Fruit fly (Drosophila melanogaster) whole organism, embryonic: ENCODE results near the gene Snx27.

Source experiments
- Adf1 ChIP-seq: fragments of 200-800 bp; sonication (Bioruptor generic); IDR thresholded peaks from 2 replicates; pipeline ENCODE4 v1.3.6; 2022; ENCODE audit warnings: missing biosample characterization, missing genetic modification characterization
- B-H1 ChIP-seq: fragments of 200-800 bp; sonication (Bioruptor generic); IDR thresholded peaks from 3 replicates; pipeline ENCODE4 v1.3.6; 2022; ENCODE audit warnings: missing biosample characterization, missing genetic modification characterization
- Bteb2 ChIP-seq: fragments of 200-800 bp; sonication (Bioruptor generic); optimal IDR thresholded peaks from 2 replicates; lab custom pipeline; 2016; ENCODE audit warnings: missing biosample characterization, missing genetic modification characterization
- CG10147 ChIP-seq: fragments of 200-800 bp; sonication (Bioruptor generic); optimal IDR thresholded peaks from 2 replicates; lab custom pipeline; 2019; ENCODE audit warnings: missing biosample characterization, mild to moderate bottlenecking, missing genetic modification characterization, moderate library complexity
- CG11085 ChIP-seq: fragments of 200-800 bp; sonication (Bioruptor generic); IDR thresholded peaks from 2 replicates; pipeline ENCODE4 v1.3.6; 2022; ENCODE audit warnings: missing biosample characterization, missing genetic modification characterization
- CG11247 ChIP-seq: fragments of 200-800 bp; sonication (Bioruptor generic); IDR thresholded peaks from 2 replicates; pipeline ENCODE4 v1.3.6; 2022; ENCODE audit warnings: missing biosample characterization, missing genetic modification characterization
- CG12104 ChIP-seq: fragments of 200-800 bp; sonication (Bioruptor generic); optimal IDR thresholded peaks from 3 replicates; lab custom pipeline; 2016; ENCODE audit warnings: missing biosample characterization, missing genetic modification characterization
- CG12236 ChIP-seq: fragments of 200-800 bp; sonication (Bioruptor generic); optimal IDR thresholded peaks from 2 replicates; lab custom pipeline; 2016; ENCODE audit warnings: missing biosample characterization, missing genetic modification characterization
- CG12942 ChIP-seq: fragments of 200-800 bp; sonication (Bioruptor generic); optimal IDR thresholded peaks from 3 replicates; lab custom pipeline; 2016; ENCODE audit warnings: missing biosample characterization, missing genetic modification characterization
- CG13287 ChIP-seq: fragments of 200-800 bp; sonication (Bioruptor generic); IDR thresholded peaks from 2 replicates; pipeline ENCODE4 v1.3.6; 2022; ENCODE audit warnings: missing biosample characterization, missing genetic modification characterization; ENCODE audit not compliant: partially characterized antibody
- CG14050 ChIP-seq: fragments of 200-800 bp; sonication (Bioruptor generic); IDR thresholded peaks from 3 replicates; pipeline ENCODE4 v1.3.6; 2022; ENCODE audit warnings: missing biosample characterization, missing genetic modification characterization
- CG14441 ChIP-seq: fragments of 200-800 bp; sonication (Bioruptor generic); IDR thresholded peaks from 2 replicates; pipeline ENCODE4 v1.3.6; 2022; ENCODE audit warnings: missing biosample characterization, missing genetic modification characterization
- CG16813 ChIP-seq: fragments of 200-800 bp; sonication (Bioruptor generic); IDR thresholded peaks from 3 replicates; pipeline ENCODE4 v1.3.6; 2022; ENCODE audit warnings: missing biosample characterization, missing genetic modification characterization; ENCODE audit not compliant: partially characterized antibody
- CG17186 ChIP-seq: fragments of 200-800 bp; sonication (Bioruptor generic); optimal IDR thresholded peaks from 3 replicates; lab custom pipeline; 2017; ENCODE audit warnings: missing biosample characterization, missing genetic modification reagents, missing genetic modification characterization
- CG17359 ChIP-seq: fragments of 200-800 bp; sonication (Bioruptor generic); optimal IDR thresholded peaks from 3 replicates; lab custom pipeline; 2018; ENCODE audit warnings: missing biosample characterization, mild to moderate bottlenecking, missing genetic modification characterization, moderate library complexity
- CG17361 ChIP-seq: fragments of 200-800 bp; sonication (Bioruptor generic); IDR thresholded peaks from 3 replicates; pipeline ENCODE4 v1.3.6; 2022; ENCODE audit warnings: missing biosample characterization, missing genetic modification characterization
- CG2199 ChIP-seq: fragments of 200-800 bp; sonication (Bioruptor generic); IDR thresholded peaks from 3 replicates; pipeline ENCODE4 v1.3.6; 2022; ENCODE audit warnings: missing biosample characterization, missing genetic modification characterization
- CG30431 ChIP-seq: fragments of 200-800 bp; sonication (Bioruptor generic); optimal IDR thresholded peaks from 2 replicates; lab custom pipeline; 2017; ENCODE audit warnings: missing biosample characterization, missing genetic modification characterization
- CG4282 ChIP-seq: fragments of 200-800 bp; sonication (Bioruptor generic); optimal IDR thresholded peaks from 2 replicates; lab custom pipeline; 2016; ENCODE audit warnings: missing biosample characterization, missing genetic modification characterization
- CG43689 ChIP-seq: fragments of 200-800 bp; sonication (Bioruptor generic); IDR thresholded peaks from 2 replicates; pipeline ENCODE4 v1.3.6; 2022; ENCODE audit warnings: missing biosample characterization, missing genetic modification characterization
- CG4820 ChIP-seq: fragments of 200-800 bp; sonication (Bioruptor generic); optimal IDR thresholded peaks from 3 replicates; lab custom pipeline; 2016; ENCODE audit warnings: missing biosample characterization, missing genetic modification characterization
- CG5245 ChIP-seq: fragments of 200-800 bp; sonication (Bioruptor generic); optimal IDR thresholded peaks from 3 replicates; lab custom pipeline; 2016; ENCODE audit warnings: missing biosample characterization, missing genetic modification characterization
- CG7963 ChIP-seq: fragments of 200-800 bp; sonication (Bioruptor generic); IDR thresholded peaks from 3 replicates; pipeline ENCODE4 v1.3.6; 2022; ENCODE audit warnings: missing biosample characterization, missing genetic modification characterization; ENCODE audit not compliant: partially characterized antibody
- CG8388 ChIP-seq: fragments of 200-800 bp; sonication (Bioruptor generic); optimal IDR thresholded peaks from 2 replicates; lab custom pipeline; 2019; ENCODE audit warnings: missing biosample characterization, mild to moderate bottlenecking, missing genetic modification characterization, moderate library complexity
- CG9932 ChIP-seq: fragments of 200-800 bp; sonication (Bioruptor generic); IDR thresholded peaks from 2 replicates; pipeline ENCODE4 v1.3.6; 2022; ENCODE audit warnings: missing biosample characterization, missing genetic modification characterization
- Dek ChIP-seq: fragments of 200-800 bp; sonication (Bioruptor generic); optimal IDR thresholded peaks from 3 replicates; lab custom pipeline; 2019; ENCODE audit warnings: missing biosample characterization, mild to moderate bottlenecking, missing genetic modification characterization, moderate library complexity
- Ets65A ChIP-seq: fragments of 200-800 bp; sonication (Bioruptor generic); peaks from one replicate; lab custom pipeline; 2016; ENCODE audit warnings: missing biosample characterization, missing genetic modification characterization
- Fer1 ChIP-seq: fragments of 200-800 bp; sonication (Bioruptor generic); optimal IDR thresholded peaks from 2 replicates; lab custom pipeline; 2017; ENCODE audit warnings: missing biosample characterization, mild to moderate bottlenecking, missing genetic modification characterization
- HLH54F ChIP-seq: fragments of 200-800 bp; sonication (Bioruptor generic); optimal IDR thresholded peaks from 3 replicates; lab custom pipeline; 2016; ENCODE audit warnings: missing biosample characterization, missing genetic modification characterization
- HmgZ ChIP-seq: fragments of 200-800 bp; sonication (Bioruptor generic); optimal IDR thresholded peaks from 2 replicates; lab custom pipeline; 2018; ENCODE audit warnings: missing biosample characterization, mild to moderate bottlenecking, missing genetic modification characterization
- Hr51 ChIP-seq, 2 experiments: fragments of 200-800 bp; sonication (Bioruptor generic); optimal IDR thresholded peaks; 2 replicates in 1 of 2; 3 replicates in 1 of 2; lab custom pipeline; 2016 to 2018; ENCODE audit warnings: missing biosample characterization in 2 of 2, missing genetic modification characterization in 2 of 2, mild to moderate bottlenecking in 1 of 2, moderate library complexity in 1 of 2
- MBD-R2 ChIP-seq: fragments of 200-800 bp; sonication (Bioruptor generic); IDR thresholded peaks from 2 replicates; pipeline ENCODE4 v1.3.6; 2022; ENCODE audit warnings: missing biosample characterization, missing genetic modification characterization
- Nf-YB ChIP-seq: fragments of 200-800 bp; sonication (Bioruptor generic); optimal IDR thresholded peaks from 3 replicates; lab custom pipeline; 2019; ENCODE audit warnings: missing biosample characterization, mild to moderate bottlenecking, missing genetic modification characterization, moderate library complexity
- Oli ChIP-seq: fragments of 200-800 bp; sonication (Bioruptor generic); optimal IDR thresholded peaks from 2 replicates; lab custom pipeline; 2018; ENCODE audit warnings: missing biosample characterization, mild to moderate bottlenecking, missing genetic modification characterization, moderate library complexity
- Rfx ChIP-seq: fragments of 200-800 bp; sonication (Bioruptor generic); IDR thresholded peaks from 2 replicates; pipeline ENCODE4 v1.3.6; 2022; ENCODE audit warnings: missing biosample characterization, missing genetic modification characterization
- btn ChIP-seq: fragments of 200-800 bp; sonication (Bioruptor generic); optimal IDR thresholded peaks from 2 replicates; lab custom pipeline; 2016; ENCODE audit warnings: missing biosample characterization, missing genetic modification characterization
- cas ChIP-seq: fragments of 200-800 bp; sonication (Bioruptor generic); IDR thresholded peaks from 2 replicates; pipeline ENCODE4 v1.3.6; 2022; ENCODE audit warnings: missing biosample characterization, missing genetic modification characterization
- ci ChIP-seq: fragments of 200-800 bp; sonication (Bioruptor generic); IDR thresholded peaks from 3 replicates; pipeline ENCODE4 v1.3.6; 2022; ENCODE audit warnings: missing biosample characterization, missing genetic modification characterization
- esg ChIP-seq: fragments of 200-800 bp; sonication (Bioruptor generic); conservative IDR thresholded peaks from 2 replicates; pipeline ENCODE4 v1.3.6; 2022; ENCODE audit warnings: missing biosample characterization, missing genetic modification characterization
- fd3F ChIP-seq: fragments of 200-800 bp; sonication (Bioruptor generic); optimal IDR thresholded peaks from 2 replicates; lab custom pipeline; 2018; ENCODE audit warnings: missing biosample characterization, mild to moderate bottlenecking, missing genetic modification characterization, moderate library complexity
- gce ChIP-seq: fragments of 200-800 bp; sonication (Bioruptor generic); IDR thresholded peaks from 3 replicates; pipeline ENCODE4 v1.3.6; 2022; ENCODE audit warnings: missing biosample characterization, missing genetic modification characterization
- jing ChIP-seq: fragments of 200-800 bp; sonication (Bioruptor generic); optimal IDR thresholded peaks from 2 replicates; lab custom pipeline; 2018; ENCODE audit warnings: missing biosample characterization, mild to moderate bottlenecking, missing genetic modification characterization
- kay ChIP-seq: fragments of 200-800 bp; sonication (Bioruptor generic); optimal IDR thresholded peaks from 2 replicates; lab custom pipeline; 2016; ENCODE audit warnings: missing biosample characterization, missing genetic modification characterization
- klu ChIP-seq: fragments of 200-800 bp; sonication (Bioruptor generic); IDR thresholded peaks from 2 replicates; pipeline ENCODE4 v1.3.6; 2022; ENCODE audit warnings: missing biosample characterization, missing genetic modification characterization
- nom ChIP-seq: fragments of 200-800 bp; sonication (Bioruptor generic); optimal IDR thresholded peaks from 2 replicates; lab custom pipeline; 2017; ENCODE audit warnings: missing biosample characterization, missing genetic modification characterization, mild to moderate bottlenecking, moderate library complexity, missing genetic modification reagents
- otp ChIP-seq: fragments of 200-800 bp; sonication (Bioruptor generic); IDR thresholded peaks from 3 replicates; pipeline ENCODE4, ENCODE4 v1.3.6; 2022; ENCODE audit warnings: missing biosample characterization, missing genetic modification characterization
- pan ChIP-seq, 4 experiments: fragments of >200 bp in 3 of 4; fragments of 200-800 bp in 1 of 4; sonication (Bioruptor generic) in 1 of 4; optimal IDR thresholded peaks in 3 of 4; IDR thresholded peaks in 1 of 4; 2 replicates each; pipeline versions ENCODE4 v1.3.6 to Lab custom; 2017 to 2022; ENCODE audit warnings: missing biosample characterization in 2 of 4, missing genetic modification characterization in 2 of 4, mixed read lengths in 1 of 4
- sim ChIP-seq: fragments of 200-800 bp; sonication (Bioruptor generic); IDR thresholded peaks from 2 replicates; pipeline ENCODE4 v1.3.6; 2022; ENCODE audit warnings: missing biosample characterization, missing genetic modification characterization
- tgo ChIP-seq: fragments of 200-800 bp; sonication (Bioruptor generic); IDR thresholded peaks from 3 replicates; pipeline ENCODE4 v1.3.6; 2022; ENCODE audit warnings: missing biosample characterization, missing genetic modification characterization
- toy ChIP-seq: fragments of 200-800 bp; sonication (Bioruptor generic); IDR thresholded peaks from 2 replicates; pipeline ENCODE4 v1.3.6; 2022; ENCODE audit warnings: missing biosample characterization, missing genetic modification characterization
- tx ChIP-seq: fragments of 200-800 bp; sonication (Bioruptor generic); optimal IDR thresholded peaks from 2 replicates; lab custom pipeline; 2016; ENCODE audit warnings: missing biosample characterization, missing genetic modification characterization
- vfl ChIP-seq: fragments of 200-800 bp; sonication (Bioruptor generic); optimal IDR thresholded peaks from 2 replicates; lab custom pipeline; 2016; ENCODE audit warnings: missing biosample characterization, missing genetic modification characterization

Snx27 gene

DNA sequence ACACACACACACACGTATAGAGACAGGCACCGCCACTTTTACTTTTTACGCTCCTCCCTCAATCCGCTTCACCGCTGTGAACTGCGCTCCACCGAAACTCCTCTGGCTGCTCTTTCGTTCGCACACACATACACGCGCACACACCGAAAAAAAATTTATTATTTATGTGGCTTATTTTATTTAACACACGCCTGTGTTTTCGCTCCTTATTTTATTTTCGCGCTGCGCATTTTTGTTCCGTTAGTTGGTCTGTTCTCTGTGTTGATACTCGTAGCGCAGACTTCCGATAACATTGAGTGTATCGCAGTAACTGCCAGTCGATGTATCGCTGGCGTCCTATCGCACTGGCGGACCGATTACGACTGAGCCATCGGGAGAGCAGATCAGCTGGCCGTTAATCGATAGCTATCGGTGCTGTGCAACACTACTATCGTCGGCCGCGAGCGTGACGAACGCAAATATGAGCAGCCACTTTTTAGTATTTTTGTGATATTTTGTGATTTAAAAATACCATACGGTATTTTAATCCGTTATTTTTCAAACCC, at the start of gene Snx27 (continued):
- no peak for TF ChIP-seq sim (GFP tag; lab: Robert Waterston, UW)
- TF ChIP-seq gce: no peak; the same call in 2 of the 3 replicates
- TF ChIP-seq CG7963: peak; percentile 99
- peak; percentile 79 for TF ChIP-seq Rfx (GFP tag; lab: Robert Waterston, UW)
- TF ChIP-seq CG8388: peak; percentile 25
- peak; percentile 54; the same call in 1 of the 2 replicates for TF ChIP-seq CG11085 (GFP tag; lab: Robert Waterston, UW)
- peak; percentile 36 for TF ChIP-seq nom (GFP tag; lab: Kevin White, UChicago)
- no peak for TF ChIP-seq CG10147 (GFP tag; lab: Kevin White, UChicago)
- no peak for TF ChIP-seq CG2199
- TF ChIP-seq tx (GFP tag; lab: Kevin White, UChicago): peak; percentile 6
- no peak for TF ChIP-seq cas (GFP tag; lab: Robert Waterston, UW)
- 0 out of 3 replicates have a peak, but pooled peaks have one; percentile 15 for TF ChIP-seq CG17361 (GFP tag; lab: Robert Waterston, UW)
- TF ChIP-seq CG17359 (tag; lab: Kevin White, UChicago): peak; percentile 35
- peak; percentile 92 for TF ChIP-seq CG9932 (GFP tag; lab: Robert Waterston, UW)
- peak; percentile 82 for TF ChIP-seq HmgZ (tag; lab: Kevin White, UChicago)
- TF ChIP-seq CG43689 (GFP tag; lab: Robert Waterston, UW): no peak
- TF ChIP-seq HLH54F (GFP tag; lab: Kevin White, UChicago): peak; percentile 56
- peak; percentile 59; the same call in 1 of the 2 replicates for TF ChIP-seq CG11247 (GFP tag; lab: Robert Waterston, UW)
- peak; percentile 100 for TF ChIP-seq CG16813 (GFP tag; lab: Robert Waterston, UW)
- TF ChIP-seq jing (GFP tag; lab: Kevin White, UChicago): no peak
- no peak for TF ChIP-seq CG4820 (GFP tag; lab: Kevin White, UChicago)
- peak; percentile 48 for TF ChIP-seq vfl
- no peak for TF ChIP-seq CG14050
- TF ChIP-seq tgo (GFP tag; lab: Robert Waterston, UW): no peak
- peak; percentile 24 for TF ChIP-seq CG5245 (GFP tag; lab: Kevin White, UChicago)
- TF ChIP-seq kay (GFP tag; lab: Kevin White, UChicago): no peak
- no peak for TF ChIP-seq esg (GFP tag; lab: Robert Waterston, UW)
- peak; percentile 70 for TF ChIP-seq ci (GFP tag; lab: Robert Waterston, UW)
- peak; percentile 9; the same call in 1 of the 3 replicates for TF ChIP-seq otp
- TF ChIP-seq CG30431: no peak
- peak; percentile 4 for TF ChIP-seq Nf-YB (GFP tag; lab: Kevin White, UChicago)

DNA sequence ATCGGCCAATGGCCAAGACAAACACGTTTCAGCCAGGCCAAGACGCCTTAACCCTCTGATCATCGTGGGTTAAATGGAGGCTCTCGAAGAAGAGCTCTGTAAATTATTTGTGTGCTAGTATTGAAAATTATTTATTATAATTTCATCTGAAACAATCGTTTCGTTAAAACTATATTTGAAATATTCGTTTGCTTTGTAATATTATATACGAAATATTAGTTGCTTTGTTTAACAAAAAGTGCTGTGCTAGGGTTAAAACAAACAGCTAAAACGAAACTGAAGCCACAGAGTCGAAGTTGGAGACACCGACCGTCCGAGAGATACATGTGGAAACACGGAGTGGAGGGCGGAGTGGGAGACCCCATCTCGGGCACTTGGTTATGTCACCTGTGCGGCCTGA, 48.7 kb upstream of the Snx27 start:
- TF ChIP-seq fd3F (GFP tag; lab: Kevin White, UChicago) (no peak), btn (GFP tag; lab: Kevin White, UChicago) (no peak), CG14441 (GFP tag; lab: Robert Waterston, UW) (peak; percentile 43), CG13287 (GFP tag; lab: Robert Waterston, UW) (no peak), Ets65A (GFP tag; lab: Kevin White, UChicago) (no peak), Oli (tag; lab: Kevin White, UChicago) (peak; percentile 52), CG17186 (GFP tag; lab: Kevin White, UChicago) (no peak), Adf1 (GFP tag; lab: Robert Waterston, UW) (no peak), MBD-R2 (GFP tag; lab: Robert Waterston, UW) (no peak), CG4282 (no peak), CG12236 (GFP tag; lab: Kevin White, UChicago) (no peak), Bteb2 (GFP tag; lab: Kevin White, UChicago) (no peak), B-H1 (GFP tag; lab: Robert Waterston, UW) (0 out of 3 replicates have a peak, but pooled peaks have one; percentile 11), Dek (tag; lab: Kevin White, UChicago) (peak; percentile 16), CG12104 (GFP tag; lab: Kevin White, UChicago) (no peak), klu (no peak), Hr51 (GFP tag; optimal IDR thresholded peaks at IDR 0.05; lab: Kevin White, UChicago) (peak in 1 of 2 experiments; percentile 76), Fer1 (GFP tag; lab: Kevin White, UChicago) (no peak), pan (optimal IDR thresholded peaks at IDR 0.05; lab: Kevin White, UChicago) (no peak), pan (GFP tag; optimal IDR thresholded peaks at IDR 0.05 in 1 of 2, IDR thresholded peaks at IDR 0.05 in 1 of 2) (peak in 1 of 2 experiments; percentile 52), toy (GFP tag; lab: Robert Waterston, UW) (no peak), CG12942 (GFP tag; lab: Kevin White, UChicago) (no peak)
